Worm (Caenorhabditis elegans) whole organism, early embryonic: ENCODE measurements around the gene T20G5.12.

Experiments used
- aly-1 ChIP-seq: sonication (generic microtip); optimal IDR thresholded peaks from 2 replicates; lab custom pipeline; 2016; ENCODE audit warnings: missing genetic modification characterization, missing compliant biosample characterization
- ama-1 ChIP-seq: fragments of 150-350 bp; optimal IDR thresholded peaks from 2 replicates; lab custom pipeline; 2014
- ceh-13 ChIP-seq: fragments of 200-800 bp; sonication (Bioruptor generic); optimal IDR thresholded peaks from 2 replicates; lab custom pipeline; 2018; ENCODE audit warnings: mild to moderate bottlenecking, missing genetic modification characterization, missing compliant biosample characterization
- ceh-36 ChIP-seq: sonication (generic microtip); optimal IDR thresholded peaks from 2 replicates; lab custom pipeline; 2016; ENCODE audit warnings: missing genetic modification characterization, inconsistent platforms, missing compliant biosample characterization
- ets-7 ChIP-seq: sonication (generic microtip); optimal IDR thresholded peaks from 2 replicates; lab custom pipeline; 2016; ENCODE audit warnings: missing genotype, missing genetic modification characterization, missing compliant biosample characterization
- flt-1 ChIP-seq: fragments of 200-800 bp; sonication (Bioruptor generic); IDR thresholded peaks from 2 replicates; pipeline ENCODE4 v1.3.6; 2022; ENCODE audit warnings: missing genetic modification characterization, missing compliant biosample characterization
- hmbx-1 ChIP-seq: sonication (generic microtip); optimal IDR thresholded peaks from 2 replicates; lab custom pipeline; 2016; ENCODE audit warnings: mild to moderate bottlenecking, missing genetic modification characterization, missing compliant biosample characterization
- pes-1 ChIP-seq: fragments of 200-800 bp; sonication (Bioruptor generic); IDR thresholded peaks from 2 replicates; pipeline ENCODE4 v1.3.6; 2022; ENCODE audit warnings: missing genetic modification reagents, missing genetic modification characterization, missing compliant biosample characterization
- sea-1 ChIP-seq: fragments of 200-800 bp; sonication (Bioruptor generic); conservative IDR thresholded peaks from 2 replicates; pipeline ENCODE4 v1.3.6; 2022; ENCODE audit warnings: missing genetic modification characterization, missing compliant biosample characterization
- tbx-11 ChIP-seq: fragments of 200-800 bp; sonication (Bioruptor generic); IDR thresholded peaks from 2 replicates; pipeline ENCODE4 v1.3.6; 2022; ENCODE audit warnings: missing genetic modification characterization, missing compliant biosample characterization

DNA sequence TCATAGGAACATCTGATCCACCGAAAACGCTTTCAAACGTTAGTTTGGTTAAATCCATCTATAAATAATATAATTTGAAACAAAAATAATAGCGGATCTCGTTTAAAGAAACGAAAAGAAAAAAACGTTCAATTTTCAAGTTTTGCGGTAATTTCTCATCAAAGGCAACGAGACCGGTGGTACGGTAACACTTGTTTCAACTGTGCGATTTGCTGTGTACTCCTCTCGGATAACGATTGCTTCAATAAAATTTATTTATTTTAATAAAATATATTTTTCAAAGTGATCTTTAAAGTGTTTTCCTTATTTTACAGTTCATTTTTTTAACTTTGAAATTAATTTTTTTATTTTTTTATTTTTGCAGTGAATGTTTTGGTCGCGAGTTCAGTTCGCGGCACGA, 17.2 kb downstream of the T20G5.12 start, which contains the start of the genes rde-4 and cox-14:
- TF ChIP-seq aly-1 (tag; lab: Kevin White, UChicago), result no peak
- no peak for TF ChIP-seq flt-1 (GFP tag; lab: Robert Waterston, UW)
- no peak for TF ChIP-seq sea-1 (GFP tag; lab: Robert Waterston, UW)
- TF ChIP-seq ama-1 (lab: Kevin White, UChicago), result no peak
- no peak for TF ChIP-seq ets-7 (tag; lab: Kevin White, UChicago)
- TF ChIP-seq tbx-11 (GFP tag; lab: Robert Waterston, UW), result no peak
- TF ChIP-seq pes-1 (GFP tag; lab: Robert Waterston, UW), result no peak
- TF ChIP-seq ceh-13 (GFP tag; lab: Kevin White, UChicago), result no peak
- no peak for TF ChIP-seq hmbx-1 (tag; lab: Kevin White, UChicago)
- no peak for TF ChIP-seq ceh-36 (tag; lab: Kevin White, UChicago)
